Worm (Caenorhabditis elegans): ENCODE results near the gene dkc-1.
A peak's percentile ranks its signal among the peaks of the same experiment; 100 is the strongest.

Gene dkc-1

ce11 chrIII:10706972-10707438 lies 41.2 kb upstream of the dkc-1 start, which contains the start of the genes Y39A1A.21 and Y39A1A.22 (continued):
- TF ChIP-seq lsy-12 (tag; optimal IDR thresholded peaks at IDR 0.05), result peak; percentile 44
- TF ChIP-seq nhr-11 (tag; optimal IDR thresholded peaks at IDR 0.05), result no peak
- no peak for TF ChIP-seq nhr-77 (tag; optimal IDR thresholded peaks at IDR 0.05)
- TF ChIP-seq elt-3 (tag; optimal IDR thresholded peaks at IDR 0.05), result no peak
- TF ChIP-seq pha-4 (tag; optimal IDR thresholded peaks at IDR 0.05), result peak; percentile 81
- TF ChIP-seq nhr-76 (tag; optimal IDR thresholded peaks at IDR 0.05), result no peak
- TF ChIP-seq nfya-1 (tag; optimal IDR thresholded peaks at IDR 0.05; ENCODE audit: insufficient read depth), result peak; percentile 88
- TF ChIP-seq snpc-4 (tag; optimal IDR thresholded peaks at IDR 0.05), result peak; percentile 79
- peak; percentile 83 for TF ChIP-seq lin-15B (tag; optimal IDR thresholded peaks at IDR 0.05)
- peak; percentile 76 for TF ChIP-seq tbx-2 (tag; optimal IDR thresholded peaks at IDR 0.05)
- TF ChIP-seq unc-39 (tag; optimal IDR thresholded peaks at IDR 0.05), result no peak

ce11 chrIII:10707461-10707860 lies 40.8 kb upstream of the dkc-1 start, which contains the start of gene mrpl-12:
TSS of gene mrpl-12 (plus strand) at chrIII:10707761.
- TF ChIP-seq elt-1 (tag; optimal IDR thresholded peaks at IDR 0.05), result no peak
- TF ChIP-seq elt-2 (tag; optimal IDR thresholded peaks at IDR 0.05), result no peak
- no peak for TF ChIP-seq aly-2 (tag; optimal IDR thresholded peaks at IDR 0.05)
- no peak for TF ChIP-seq egl-5 (tag; optimal IDR thresholded peaks at IDR 0.05)
- no peak for TF ChIP-seq hmg-11 (tag; optimal IDR thresholded peaks at IDR 0.05)
- no peak for TF ChIP-seq fos-1 (tag; optimal IDR thresholded peaks at IDR 0.05)
- TF ChIP-seq unc-62 (GFP tag; optimal IDR thresholded peaks at IDR 0.05), result no peak
- no peak for TF ChIP-seq ama-1 (optimal IDR thresholded peaks at IDR 0.05)
- no peak for TF ChIP-seq pha-4 (tag; optimal IDR thresholded peaks at IDR 0.05)
- no peak for TF ChIP-seq ztf-11 (tag; optimal IDR thresholded peaks at IDR 0.05)
- no peak for TF ChIP-seq skn-1 (tag; optimal IDR thresholded peaks at IDR 0.05)
- TF ChIP-seq tbx-2 (tag; optimal IDR thresholded peaks at IDR 0.05), result no peak

ce11 chrIII:10708484-10708883 lies 39.7 kb upstream of the dkc-1 start:
- TF ChIP-seq pqm-1 (tag; optimal IDR thresholded peaks at IDR 0.05) (no peak), nhr-43 (tag; optimal IDR thresholded peaks at IDR 0.05; ENCODE audit: poor library complexity, severe bottlenecking) (no peak), tbx-2 (tag; optimal IDR thresholded peaks at IDR 0.05) (no peak), jun-1 (tag; optimal IDR thresholded peaks at IDR 0.05) (no peak), nhr-76 (tag; optimal IDR thresholded peaks at IDR 0.05) (no peak), lin-39 (tag; optimal IDR thresholded peaks at IDR 0.05) (no peak), egl-5 (tag; optimal IDR thresholded peaks at IDR 0.05) (no peak), lsy-12 (tag; optimal IDR thresholded peaks at IDR 0.05) (no peak), fkh-10 (GFP tag; optimal IDR thresholded peaks at IDR 0.05) (no peak), pha-4 (tag; optimal IDR thresholded peaks at IDR 0.05) (no peak), egl-27 (tag; optimal IDR thresholded peaks at IDR 0.05) (no peak), unc-39 (tag; optimal IDR thresholded peaks at IDR 0.05) (no peak), nhr-77 (tag; optimal IDR thresholded peaks at IDR 0.05) (no peak)

ce11 chrIII:10709676-10710075 lies 38.6 kb upstream of the dkc-1 start:
- no peak for TF ChIP-seq hmg-11 (tag; optimal IDR thresholded peaks at IDR 0.05)
- TF ChIP-seq nhr-77 (tag; optimal IDR thresholded peaks at IDR 0.05), result no peak
- TF ChIP-seq snpc-4 (tag; optimal IDR thresholded peaks at IDR 0.05), result no peak
- no peak for TF ChIP-seq ceh-16 (tag; optimal IDR thresholded peaks at IDR 0.05)
- TF ChIP-seq nhr-28 (tag; optimal IDR thresholded peaks at IDR 0.05), result no peak
- TF ChIP-seq nhr-11 (tag; optimal IDR thresholded peaks at IDR 0.05), result no peak
- TF ChIP-seq sea-2 (GFP tag; optimal IDR thresholded peaks at IDR 0.05), result no peak
- TF ChIP-seq daf-12 (tag; optimal IDR thresholded peaks at IDR 0.05), result no peak
- TF ChIP-seq elt-3 (tag; optimal IDR thresholded peaks at IDR 0.05), result no peak
- TF ChIP-seq nhr-76 (tag; optimal IDR thresholded peaks at IDR 0.05), result no peak
- no peak for TF ChIP-seq egl-27 (tag; optimal IDR thresholded peaks at IDR 0.05)

ce11 chrIII:10711192-10711673 lies 37.0 kb upstream of the dkc-1 start, which contains the start of gene W09D10.5:
TSS of gene W09D10.5 (minus strand) at chrIII:10711536.
- peak; percentile 47 for TF ChIP-seq nhr-43 (tag; optimal IDR thresholded peaks at IDR 0.05; ENCODE audit: poor library complexity, severe bottlenecking)
- peak; percentile 43 for TF ChIP-seq ztf-4 (tag; optimal IDR thresholded peaks at IDR 0.05)
- no peak for TF ChIP-seq lin-39 (tag; optimal IDR thresholded peaks at IDR 0.05)
- peak; percentile 47 for TF ChIP-seq elt-2 (tag; optimal IDR thresholded peaks at IDR 0.05)
- TF ChIP-seq nhr-76 (tag; optimal IDR thresholded peaks at IDR 0.05), result no peak
- no peak for TF ChIP-seq zag-1 (tag; optimal IDR thresholded peaks at IDR 0.05)
- TF ChIP-seq nfya-1 (tag; optimal IDR thresholded peaks at IDR 0.05; ENCODE audit: insufficient read depth), result no peak
- TF ChIP-seq ama-1 (optimal IDR thresholded peaks at IDR 0.05), result peak; percentile 90
- TF ChIP-seq nhr-23 (tag; optimal IDR thresholded peaks at IDR 0.05), result peak; percentile 72
- TF ChIP-seq lsy-12 (tag; optimal IDR thresholded peaks at IDR 0.05), result peak; percentile 68
- TF ChIP-seq fos-1 (tag; optimal IDR thresholded peaks at IDR 0.05), result no peak
- TF ChIP-seq R02D3.7 (tag; optimal IDR thresholded peaks at IDR 0.05), result no peak
- TF ChIP-seq pha-4 (tag; optimal IDR thresholded peaks at IDR 0.05), result peak; percentile 49
- peak; percentile 55 for TF ChIP-seq ceh-28 (tag; optimal IDR thresholded peaks at IDR 0.05)
- no peak for TF ChIP-seq elt-3 (tag; optimal IDR thresholded peaks at IDR 0.05)
- TF ChIP-seq ZK546.5 (tag; optimal IDR thresholded peaks at IDR 0.05), result no peak
- TF ChIP-seq ztf-11 (tag; optimal IDR thresholded peaks at IDR 0.05), result no peak
- no peak for TF ChIP-seq aly-2 (tag; optimal IDR thresholded peaks at IDR 0.05)
- TF ChIP-seq fkh-2 (tag; optimal IDR thresholded peaks at IDR 0.05), result no peak
- TF ChIP-seq skn-1 (tag; optimal IDR thresholded peaks at IDR 0.05), result no peak
- TF ChIP-seq snpc-4 (tag; optimal IDR thresholded peaks at IDR 0.05), result no peak
- peak; percentile 29 for TF ChIP-seq pqm-1 (tag; optimal IDR thresholded peaks at IDR 0.05)
- TF ChIP-seq nhr-67 (tag; optimal IDR thresholded peaks at IDR 0.05), result no peak
